Worm (Caenorhabditis elegans) whole organism, late embryonic: ENCODE results near the gene set-14.
A peak's percentile ranks its signal among the peaks of the same experiment; 100 is the strongest.

Experiments used
- C38D4.7 ChIP-seq: fragments of 200-800 bp; sonication (Bioruptor generic); optimal IDR thresholded peaks from 2 replicates; lab custom pipeline; 2018; ENCODE audit warnings: mild to moderate bottlenecking, missing genetic modification characterization, moderate library complexity, missing compliant biosample characterization
- F13H6.1 ChIP-seq: sonication (generic microtip); optimal IDR thresholded peaks from 2 replicates; lab custom pipeline; 2016; ENCODE audit warnings: missing genetic modification characterization, missing compliant biosample characterization
- K02D7.2 ChIP-seq: sonication (generic microtip); optimal IDR thresholded peaks from 2 replicates; lab custom pipeline; 2017; ENCODE audit warnings: mild to moderate bottlenecking, missing genetic modification characterization, missing compliant biosample characterization
- K09A11.1 ChIP-seq: sonication (generic microtip); optimal IDR thresholded peaks from 2 replicates; lab custom pipeline; 2017; ENCODE audit warnings: antibody characterized with exemption, mild to moderate bottlenecking, missing genetic modification characterization, missing compliant biosample characterization; ENCODE audit not compliant: insufficient read depth
- T23F11.4 ChIP-seq: fragments of 200-800 bp; sonication (Bioruptor generic); optimal IDR thresholded peaks from 2 replicates; lab custom pipeline; 2018; ENCODE audit warnings: mild to moderate bottlenecking, missing genetic modification characterization, missing compliant biosample characterization
- ahr-1 ChIP-seq: sonication (generic microtip); optimal IDR thresholded peaks from 2 replicates; lab custom pipeline; 2016; ENCODE audit warnings: missing genetic modification characterization, missing compliant biosample characterization
- ama-1 ChIP-seq: fragments of 150-350 bp; optimal IDR thresholded peaks from 2 replicates; lab custom pipeline; 2014
- ceh-14 ChIP-seq: sonication (generic microtip); optimal IDR thresholded peaks from 2 replicates; lab custom pipeline; 2016; ENCODE audit warnings: missing genotype, missing genetic modification characterization, missing compliant biosample characterization
- ceh-18 ChIP-seq: sonication (generic microtip); optimal IDR thresholded peaks from 2 replicates; lab custom pipeline; 2016; ENCODE audit warnings: missing genetic modification characterization, missing compliant biosample characterization
- ceh-2 ChIP-seq: sonication (generic microtip); optimal IDR thresholded peaks from 2 replicates; lab custom pipeline; 2016; ENCODE audit warnings: missing genotype, missing genetic modification characterization, missing compliant biosample characterization
- ceh-22 ChIP-seq: sonication (generic microtip); optimal IDR thresholded peaks from 2 replicates; lab custom pipeline; 2017; ENCODE audit warnings: missing biosample characterization, missing genetic modification characterization
- ceh-24 ChIP-seq: sonication (generic microtip); optimal IDR thresholded peaks from 2 replicates; lab custom pipeline; 2016; ENCODE audit warnings: mild to moderate bottlenecking, missing genetic modification characterization, missing compliant biosample characterization
- ceh-30 ChIP-seq: fragments of 150-350 bp; optimal IDR thresholded peaks from 2 replicates; lab custom pipeline; 2014; ENCODE audit warnings: missing biosample characterization, missing genetic modification characterization
- ceh-34 ChIP-seq: sonication (generic microtip); optimal IDR thresholded peaks from 2 replicates; lab custom pipeline; 2016; ENCODE audit warnings: mild to moderate bottlenecking, missing genetic modification characterization, missing compliant biosample characterization
- ceh-45 ChIP-seq: fragments of 200-800 bp; sonication (Bioruptor generic); IDR thresholded peaks from 2 replicates; pipeline ENCODE4 v1.3.6; 2022; ENCODE audit warnings: missing genetic modification reagents, missing genetic modification characterization, missing compliant biosample characterization
- ceh-48 ChIP-seq: sonication (generic microtip); optimal IDR thresholded peaks from 2 replicates; lab custom pipeline; 2016; ENCODE audit warnings: missing genetic modification characterization, inconsistent platforms, missing compliant biosample characterization
- ceh-6 ChIP-seq: fragments of 200-800 bp; sonication (Bioruptor generic); optimal IDR thresholded peaks from 2 replicates; lab custom pipeline; 2018; ENCODE audit warnings: mild to moderate bottlenecking, missing genetic modification characterization, missing compliant biosample characterization
- ceh-9 ChIP-seq: sonication (generic microtip); optimal IDR thresholded peaks from 2 replicates; lab custom pipeline; 2016; ENCODE audit warnings: mild to moderate bottlenecking, missing genetic modification characterization, inconsistent platforms, missing compliant biosample characterization
- che-1 ChIP-seq: sonication (generic microtip); optimal IDR thresholded peaks from 2 replicates; lab custom pipeline; 2016; ENCODE audit warnings: mild to moderate bottlenecking, missing genetic modification characterization, missing compliant biosample characterization
- dve-1 ChIP-seq: sonication (generic microtip); optimal IDR thresholded peaks from 2 replicates; lab custom pipeline; 2017; ENCODE audit warnings: antibody characterized with exemption, mild to moderate bottlenecking, missing genetic modification characterization, missing compliant biosample characterization
- elt-2 ChIP-seq: sonication (generic microtip); optimal IDR thresholded peaks from 2 replicates; lab custom pipeline; 2016; ENCODE audit warnings: missing genetic modification reagents, missing genetic modification characterization, missing compliant biosample characterization
- elt-4 ChIP-seq: sonication (generic microtip); optimal IDR thresholded peaks from 2 replicates; lab custom pipeline; 2016; ENCODE audit warnings: missing genetic modification characterization, missing compliant biosample characterization
- fkh-6 ChIP-seq: sonication (generic microtip); optimal IDR thresholded peaks from 2 replicates; lab custom pipeline; 2016; ENCODE audit warnings: missing genetic modification characterization, missing compliant biosample characterization
- gmeb-2 ChIP-seq: sonication (generic microtip); optimal IDR thresholded peaks from 2 replicates; lab custom pipeline; 2016; ENCODE audit warnings: missing genetic modification characterization, inconsistent platforms, missing compliant biosample characterization
- hlh-13 ChIP-seq: fragments of 200-800 bp; sonication (Bioruptor generic); optimal IDR thresholded peaks from 2 replicates; lab custom pipeline; 2018; ENCODE audit warnings: mild to moderate bottlenecking, missing genetic modification characterization, missing compliant biosample characterization
- hlh-30 ChIP-seq: sonication (generic microtip); optimal IDR thresholded peaks from 2 replicates; lab custom pipeline; 2017; ENCODE audit warnings: antibody characterized with exemption, missing genetic modification characterization, missing compliant biosample characterization; ENCODE audit not compliant: insufficient read depth
- hlh-6 ChIP-seq: sonication (generic microtip); optimal IDR thresholded peaks from 2 replicates; lab custom pipeline; 2016; ENCODE audit warnings: missing genotype, missing genetic modification characterization, missing compliant biosample characterization
- hlh-8 ChIP-seq: sonication (generic microtip); optimal IDR thresholded peaks from 2 replicates; lab custom pipeline; 2016; ENCODE audit warnings: missing genotype, missing genetic modification characterization, missing compliant biosample characterization
- lim-6 ChIP-seq: sonication (generic microtip); optimal IDR thresholded peaks from 2 replicates; lab custom pipeline; 2016; ENCODE audit warnings: missing genetic modification characterization, missing compliant biosample characterization
- lin-11 ChIP-seq: fragments of 200-800 bp; sonication (Bioruptor generic); optimal IDR thresholded peaks from 2 replicates; lab custom pipeline; 2018; ENCODE audit warnings: mild to moderate bottlenecking, missing genetic modification characterization, missing compliant biosample characterization
- madf-2 ChIP-seq: sonication (generic microtip); optimal IDR thresholded peaks from 2 replicates; lab custom pipeline; 2017; ENCODE audit warnings: missing genetic modification characterization, missing compliant biosample characterization
- nfya-1 ChIP-seq: sonication (generic microtip); optimal IDR thresholded peaks from 2 replicates; lab custom pipeline; 2017; ENCODE audit warnings: missing genetic modification characterization, mild to moderate bottlenecking, missing compliant biosample characterization, antibody characterized with exemption, moderate library complexity
- nhr-11 ChIP-seq: fragments of 150-350 bp; optimal IDR thresholded peaks from 2 replicates; lab custom pipeline; 2014; ENCODE audit warnings: missing biosample characterization, missing genetic modification characterization
- npax-4 ChIP-seq: sonication (generic microtip); optimal IDR thresholded peaks from 2 replicates; lab custom pipeline; 2016; ENCODE audit warnings: missing genetic modification characterization, missing compliant biosample characterization
- pag-3 ChIP-seq: sonication (generic microtip); optimal IDR thresholded peaks from 2 replicates; lab custom pipeline; 2016; ENCODE audit warnings: missing compliant biosample characterization, missing genetic modification characterization, borderline replicate concordance
- pha-4 ChIP-seq: fragments of 150-350 bp; optimal IDR thresholded peaks from 2 replicates; lab custom pipeline; 2018; ENCODE audit warnings: missing biosample characterization, missing genetic modification reagents, missing genetic modification characterization
- pqm-1 ChIP-seq: sonication (generic microtip); optimal IDR thresholded peaks from 2 replicates; lab custom pipeline; 2016; ENCODE audit warnings: missing genetic modification characterization, missing compliant biosample characterization
- pros-1 ChIP-seq: fragments of 150-350 bp; optimal IDR thresholded peaks from 2 replicates; lab custom pipeline; 2014; ENCODE audit warnings: missing biosample characterization, missing genetic modification reagents, missing genetic modification characterization
- ref-2 ChIP-seq: sonication (generic microtip); optimal IDR thresholded peaks from 2 replicates; lab custom pipeline; 2016; ENCODE audit warnings: missing genetic modification characterization, missing compliant biosample characterization
- sdc-2 ChIP-seq: sonication (generic microtip); optimal IDR thresholded peaks from 2 replicates; lab custom pipeline; 2016; ENCODE audit warnings: missing genotype, missing genetic modification characterization, missing compliant biosample characterization
- syd-9 ChIP-seq: sonication (generic microtip); optimal IDR thresholded peaks from 2 replicates; lab custom pipeline; 2016; ENCODE audit warnings: mild to moderate bottlenecking, missing genetic modification characterization, moderate library complexity, missing compliant biosample characterization
- tbx-2 ChIP-seq: sonication (generic microtip); optimal IDR thresholded peaks from 2 replicates; lab custom pipeline; 2016; ENCODE audit warnings: missing genetic modification characterization, missing compliant biosample characterization
- tbx-7 ChIP-seq: sonication (generic microtip); optimal IDR thresholded peaks from 2 replicates; lab custom pipeline; 2016; ENCODE audit warnings: missing genotype, missing genetic modification characterization, missing compliant biosample characterization
- ttx-3 ChIP-seq: sonication (generic microtip); optimal IDR thresholded peaks from 2 replicates; lab custom pipeline; 2016; ENCODE audit warnings: missing genetic modification reagents, missing genetic modification characterization, missing compliant biosample characterization
- unc-42 ChIP-seq: sonication (generic microtip); optimal IDR thresholded peaks from 2 replicates; lab custom pipeline; 2016; ENCODE audit warnings: missing genotype, missing genetic modification characterization, missing compliant biosample characterization
- unc-55 ChIP-seq: sonication (generic microtip); optimal IDR thresholded peaks from 2 replicates; lab custom pipeline; 2017; ENCODE audit warnings: missing biosample characterization, missing genetic modification reagents, missing genetic modification characterization
- unc-86 ChIP-seq: sonication (generic microtip); optimal IDR thresholded peaks from 2 replicates; lab custom pipeline; 2016; ENCODE audit warnings: missing genetic modification characterization, missing compliant biosample characterization
- zip-5 ChIP-seq: sonication (generic microtip); optimal IDR thresholded peaks from 2 replicates; lab custom pipeline; 2016; ENCODE audit warnings: missing genetic modification characterization, missing compliant biosample characterization
- ztf-16 ChIP-seq: sonication (generic microtip); optimal IDR thresholded peaks from 2 replicates; lab custom pipeline; 2017; ENCODE audit warnings: missing genetic modification characterization, missing compliant biosample characterization

Gene set-14

ce11 chrII:10796194-10796593, at the start of gene set-14:
set-14 (minus strand) TSS chrII:10796294.
- TF ChIP-seq fkh-6 (tag; lab: Kevin White, UChicago) = no peak
- TF ChIP-seq pros-1 (tag; lab: Kevin White, UChicago) = no peak
- TF ChIP-seq pag-3 = no peak
- TF ChIP-seq, all 69 proteins: peak for 0

ce11 chrII:10843527-10843926, 47.4 kb upstream of the set-14 start, which contains the start of gene M106.8:
M106.8 (minus strand) TSS chrII:10843627.
- no peak for TF ChIP-seq ceh-45 (GFP tag; lab: Robert Waterston, UW)
- no peak for TF ChIP-seq unc-42
- no peak for TF ChIP-seq ahr-1

DNA sequence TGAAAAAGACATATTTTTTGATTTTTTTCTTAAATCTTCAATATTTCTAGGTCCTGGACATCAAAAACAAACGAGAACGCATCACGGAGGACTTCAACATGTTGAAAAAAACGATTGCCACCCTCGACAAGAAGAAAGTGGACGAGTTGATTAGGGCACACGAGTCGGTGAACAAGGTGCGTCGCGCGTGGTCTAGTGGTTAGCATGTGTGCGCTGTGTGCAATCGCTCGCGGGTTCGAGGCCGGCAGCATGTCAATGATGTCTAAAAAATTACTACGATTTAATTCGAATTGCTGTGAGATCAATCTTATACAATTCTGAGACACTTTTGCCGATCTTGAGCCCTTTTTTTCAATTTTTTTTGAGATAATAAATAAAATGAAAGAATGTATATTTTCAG, 44.0 kb upstream of the set-14 start:
- TF ChIP-seq K02D7.2 (tag; lab: Kevin White, UChicago) (peak; percentile 83), ceh-24 (tag; lab: Kevin White, UChicago) (peak; percentile 59), ceh-22 (peak; percentile 35), elt-4 (peak; percentile 5), pros-1 (tag; lab: Kevin White, UChicago) (peak; percentile 35), ztf-16 (tag; lab: Kevin White, UChicago) (peak; percentile 91), ceh-18 (peak; percentile 85), hlh-8 (tag; lab: Kevin White, UChicago) (peak; percentile 69), pag-3 (peak; percentile 5), unc-86 (peak; percentile 91), lin-11 (peak; percentile 86), ceh-45 (GFP tag; lab: Robert Waterston, UW) (peak; percentile 67; the same call in 1 of the 2 replicates), C38D4.7 (GFP tag; lab: Kevin White, UChicago) (peak; percentile 83), ceh-6 (GFP tag; lab: Kevin White, UChicago) (peak; percentile 91), ref-2 (tag; lab: Kevin White, UChicago) (peak; percentile 75), ceh-48 (peak; percentile 78), pha-4 (tag; lab: Kevin White, UChicago) (no peak), dve-1 (peak; percentile 77), madf-2 (peak; percentile 83), ama-1 (no peak), nhr-11 (no peak), lim-6 (tag; lab: Kevin White, UChicago) (peak; percentile 70), pqm-1 (tag; lab: Kevin White, UChicago) (peak; percentile 67), ceh-34 (tag; lab: Kevin White, UChicago) (peak; percentile 87), ttx-3 (tag; lab: Kevin White, UChicago) (peak; percentile 90), sdc-2 (peak; percentile 82), zip-5 (peak; percentile 65), ceh-14 (tag; lab: Kevin White, UChicago) (peak; percentile 58), hlh-13 (GFP tag; lab: Kevin White, UChicago) (peak; percentile 89), T23F11.4 (GFP tag; lab: Kevin White, UChicago) (peak; percentile 86), K09A11.1 (tag; lab: Kevin White, UChicago) (peak; percentile 85), tbx-7 (peak; percentile 68), nfya-1 (tag; lab: Kevin White, UChicago) (peak; percentile 74), ceh-2 (tag; lab: Kevin White, UChicago) (peak; percentile 76), syd-9 (peak; percentile 87), elt-2 (tag; lab: Kevin White, UChicago) (peak; percentile 94), npax-4 (tag; lab: Kevin White, UChicago) (peak; percentile 82), F13H6.1 (tag; lab: Kevin White, UChicago) (peak; percentile 54), che-1 (tag; lab: Kevin White, UChicago) (peak; percentile 91), ceh-30 (tag; lab: Kevin White, UChicago) (peak; percentile 16), tbx-2 (tag; lab: Kevin White, UChicago) (peak; percentile 93), hlh-30 (tag; lab: Kevin White, UChicago) (peak; percentile 79), unc-55 (GFP tag; lab: Kevin White, UChicago) (no peak), hlh-6 (tag; lab: Kevin White, UChicago) (peak; percentile 88), ahr-1 (peak; percentile 77), ceh-9 (peak; percentile 71), gmeb-2 (tag; lab: Kevin White, UChicago) (peak; percentile 88)
